Fruit fly (Drosophila melanogaster) whole organism, embryonic: ENCODE measurements around the gene CG10435.
A peak's percentile ranks its signal among the peaks of the same experiment; 100 is the strongest.

ENCODE experiments used
- ATbp ChIP-seq: fragments of 200-800 bp; sonication (Bioruptor generic); optimal IDR thresholded peaks from 2 replicates; lab custom pipeline; 2017; ENCODE audit warnings: missing biosample characterization, mild to moderate bottlenecking, missing genetic modification characterization, missing genetic modification reagents
- Atf-2 ChIP-seq: fragments of 200-800 bp; sonication (Bioruptor generic); optimal IDR thresholded peaks from 2 replicates; lab custom pipeline; 2016; ENCODE audit warnings: missing biosample characterization, missing genetic modification characterization
- Atf6 ChIP-seq: fragments of 200-800 bp; sonication (Bioruptor generic); IDR thresholded peaks from 2 replicates; pipeline ENCODE4 v1.3.6; 2022; ENCODE audit warnings: missing biosample characterization, missing genetic modification characterization
- B-H2 ChIP-seq: fragments of 200-800 bp; sonication (Bioruptor generic); optimal IDR thresholded peaks from 2 replicates; lab custom pipeline; 2018; ENCODE audit warnings: missing biosample characterization, mild to moderate bottlenecking, missing genetic modification characterization
- Bdp1 ChIP-seq: fragments of 200-800 bp; sonication (Bioruptor generic); optimal IDR thresholded peaks from 3 replicates; lab custom pipeline; 2016; ENCODE audit warnings: missing biosample characterization, missing genetic modification characterization
- CG10147 ChIP-seq: fragments of 200-800 bp; sonication (Bioruptor generic); optimal IDR thresholded peaks from 2 replicates; lab custom pipeline; 2019; ENCODE audit warnings: missing biosample characterization, mild to moderate bottlenecking, missing genetic modification characterization, moderate library complexity
- CG10543 ChIP-seq: fragments of 200-800 bp; sonication (Bioruptor generic); optimal IDR thresholded peaks from 3 replicates; lab custom pipeline; 2017; ENCODE audit warnings: missing biosample characterization, mild to moderate bottlenecking, missing genetic modification characterization, moderate library complexity
- CG12155 ChIP-seq: fragments of 200-800 bp; sonication (Bioruptor generic); optimal IDR thresholded peaks from 3 replicates; lab custom pipeline; 2016; ENCODE audit warnings: missing biosample characterization, missing genetic modification characterization
- CG12659 ChIP-seq: fragments of 200-800 bp; sonication (Bioruptor generic); optimal IDR thresholded peaks from 3 replicates; lab custom pipeline; 2017; ENCODE audit warnings: mild to moderate bottlenecking, missing biosample characterization, missing genetic modification reagents, missing genetic modification characterization
- CG12744 ChIP-seq: fragments of 200-800 bp; sonication (Bioruptor generic); optimal IDR thresholded peaks from 2 replicates; lab custom pipeline; 2016; ENCODE audit warnings: missing biosample characterization, missing genetic modification characterization
- CG1647 ChIP-seq: fragments of 200-800 bp; sonication (Bioruptor generic); optimal IDR thresholded peaks from 3 replicates; lab custom pipeline; 2016; ENCODE audit warnings: missing biosample characterization, missing genetic modification characterization
- CG17612 ChIP-seq: fragments of 200-800 bp; sonication (Bioruptor generic); IDR thresholded peaks from 2 replicates; pipeline ENCODE4 v1.3.6; 2022; ENCODE audit warnings: missing biosample characterization, missing genetic modification characterization
- CG17829 ChIP-seq: fragments of 200-800 bp; optimal IDR thresholded peaks from 2 replicates; lab custom pipeline; 2019; ENCODE audit warnings: missing biosample characterization, mild to moderate bottlenecking, missing genetic modification characterization, moderate library complexity
- CG2120 ChIP-seq: fragments of 200-800 bp; sonication (Bioruptor generic); optimal IDR thresholded peaks from 3 replicates; lab custom pipeline; 2016; ENCODE audit warnings: missing biosample characterization, missing genetic modification characterization
- CG2678 ChIP-seq: fragments of 200-800 bp; sonication (Bioruptor generic); optimal IDR thresholded peaks from 3 replicates; lab custom pipeline; 2019; ENCODE audit warnings: missing biosample characterization, mild to moderate bottlenecking, missing genetic modification characterization, moderate library complexity
- CG34376 ChIP-seq: fragments of 200-800 bp; sonication (Bioruptor generic); optimal IDR thresholded peaks from 2 replicates; lab custom pipeline; 2018; ENCODE audit warnings: missing biosample characterization, mild to moderate bottlenecking, missing genetic modification characterization
- CG4328 ChIP-seq: fragments of 200-800 bp; sonication (Bioruptor generic); optimal IDR thresholded peaks from 3 replicates; lab custom pipeline; 2017; ENCODE audit warnings: missing biosample characterization, missing genetic modification reagents, missing genetic modification characterization
- CG5180 ChIP-seq: fragments of 200-800 bp; sonication (Bioruptor generic); optimal IDR thresholded peaks from 3 replicates; lab custom pipeline; 2017; ENCODE audit warnings: missing biosample characterization, missing genetic modification characterization, mild to moderate bottlenecking, moderate library complexity, missing genetic modification reagents
- CG6654 ChIP-seq: fragments of 200-800 bp; sonication (Bioruptor generic); optimal IDR thresholded peaks from 2 replicates; lab custom pipeline; 2017; ENCODE audit warnings: missing biosample characterization, mild to moderate bottlenecking, missing genetic modification characterization
- CG9797 ChIP-seq: fragments of 200-800 bp; sonication (Bioruptor generic); optimal IDR thresholded peaks from 3 replicates; lab custom pipeline; 2018; ENCODE audit warnings: missing biosample characterization, mild to moderate bottlenecking, missing genetic modification characterization
- Dll ChIP-seq: fragments of 200-800 bp; sonication (Bioruptor generic); IDR thresholded peaks from 4 replicates; pipeline ENCODE4 v1.3.6; 2022; ENCODE audit warnings: missing biosample characterization, missing genetic modification characterization; ENCODE audit not compliant: partially characterized antibody
- Dp ChIP-seq: fragments of 200-800 bp; sonication (Bioruptor generic); optimal IDR thresholded peaks from 2 replicates; lab custom pipeline; 2018; ENCODE audit warnings: missing biosample characterization, mild to moderate bottlenecking, missing genetic modification characterization, moderate library complexity
- Dref ChIP-seq: fragments of 200-800 bp; sonication (Bioruptor generic); IDR thresholded peaks from 2 replicates; pipeline ENCODE4 v1.3.6; 2022; ENCODE audit warnings: missing biosample characterization, missing genetic modification characterization
- Fer3 ChIP-seq: fragments of 200-800 bp; sonication (Bioruptor generic); optimal IDR thresholded peaks from 2 replicates; lab custom pipeline; 2018; ENCODE audit warnings: missing biosample characterization, mild to moderate bottlenecking, missing genetic modification characterization, moderate library complexity
- Hr78 ChIP-seq, 2 experiments: fragments of 200-800 bp in 1 of 2; fragments of >200 bp in 1 of 2; sonication (Bioruptor generic) in 1 of 2; optimal IDR thresholded peaks; 2 replicates each; lab custom pipeline; 2017 to 2019; ENCODE audit warnings: missing biosample characterization in 2 of 2, missing genetic modification characterization in 2 of 2, mild to moderate bottlenecking in 1 of 2, moderate library complexity in 1 of 2
- Mad ChIP-seq: fragments of 200-800 bp; sonication (Bioruptor generic); optimal IDR thresholded peaks from 2 replicates; lab custom pipeline; 2016; ENCODE audit warnings: missing biosample characterization, missing genetic modification characterization
- Meics ChIP-seq: fragments of 200-800 bp; sonication (Bioruptor generic); optimal IDR thresholded peaks from 2 replicates; lab custom pipeline; 2017; ENCODE audit warnings: missing biosample characterization, mild to moderate bottlenecking, missing genetic modification characterization
- Nf-YB ChIP-seq: fragments of 200-800 bp; sonication (Bioruptor generic); optimal IDR thresholded peaks from 3 replicates; lab custom pipeline; 2019; ENCODE audit warnings: missing biosample characterization, mild to moderate bottlenecking, missing genetic modification characterization, moderate library complexity
- Spps ChIP-seq: fragments of 200-800 bp; sonication (Bioruptor generic); optimal IDR thresholded peaks from 2 replicates; lab custom pipeline; 2018; ENCODE audit warnings: missing biosample characterization, mild to moderate bottlenecking, missing genetic modification characterization
- Stat92E ChIP-seq, 3 experiments: fragments of >200 bp in 2 of 3; fragments of 200-800 bp in 1 of 3; sonication (Bioruptor generic) in 1 of 3; optimal IDR thresholded peaks; 2 replicates each; lab custom pipeline; 2017 to 2019; ENCODE audit warnings: missing biosample characterization in 3 of 3, missing genetic modification characterization in 3 of 3, mild to moderate bottlenecking in 1 of 3, moderate library complexity in 1 of 3
- Usf ChIP-seq: fragments of 200-800 bp; sonication (Bioruptor generic); optimal IDR thresholded peaks from 2 replicates; lab custom pipeline; 2017; ENCODE audit warnings: missing genotype, missing biosample characterization, missing genetic modification characterization
- corto ChIP-seq: fragments of 200-800 bp; sonication (Bioruptor generic); optimal IDR thresholded peaks from 2 replicates; lab custom pipeline; 2016; ENCODE audit warnings: missing biosample characterization, mild to moderate bottlenecking, missing genetic modification characterization, moderate library complexity
- da ChIP-seq: fragments of 200-800 bp; sonication (Bioruptor generic); optimal IDR thresholded peaks from 2 replicates; lab custom pipeline; 2016; ENCODE audit warnings: missing biosample characterization, missing genetic modification characterization
- dati ChIP-seq: fragments of 200-800 bp; sonication (Bioruptor generic); IDR thresholded peaks from 2 replicates; pipeline ENCODE4 v1.3.6; 2022; ENCODE audit warnings: missing biosample characterization, missing genetic modification characterization
- grau ChIP-seq: fragments of 200-800 bp; optimal IDR thresholded peaks from 3 replicates; lab custom pipeline; 2019; ENCODE audit warnings: missing biosample characterization, mild to moderate bottlenecking, missing genetic modification characterization, moderate library complexity
- grn ChIP-seq: fragments of 200-800 bp; sonication (Bioruptor generic); optimal IDR thresholded peaks from 3 replicates; lab custom pipeline; 2017; ENCODE audit warnings: missing biosample characterization, missing genetic modification characterization
- gt ChIP-seq: fragments of 200-800 bp; sonication (Bioruptor generic); IDR thresholded peaks from 2 replicates; pipeline ENCODE4 v1.3.6; 2022; ENCODE audit warnings: missing biosample characterization, missing genetic modification characterization
- hkb ChIP-seq, 2 experiments: fragments of 200-800 bp in 1 of 2; fragments of >200 bp in 1 of 2; sonication (Bioruptor generic) in 1 of 2; IDR thresholded peaks in 1 of 2; optimal IDR thresholded peaks in 1 of 2; 2 replicates each; pipeline versions ENCODE4 v1.3.6 to Lab custom; 2017 to 2022; ENCODE audit warnings: missing biosample characterization in 1 of 2, missing genetic modification characterization in 1 of 2
- onecut ChIP-seq: fragments of 200-800 bp; sonication (Bioruptor generic); IDR thresholded peaks from 2 replicates; pipeline ENCODE4 v1.3.6; 2022; ENCODE audit warnings: missing biosample characterization, missing genetic modification characterization
- ro ChIP-seq: fragments of 200-800 bp; sonication (Bioruptor generic); IDR thresholded peaks from 2 replicates; pipeline ENCODE4 v1.3.6; 2022; ENCODE audit warnings: missing biosample characterization, missing genetic modification characterization
- sc ChIP-seq, 3 experiments: fragments of >200 bp in 2 of 3; fragments of 200-800 bp in 1 of 3; sonication (Bioruptor generic) in 1 of 3; optimal IDR thresholded peaks; 2 replicates in 2 of 3; 3 replicates in 1 of 3; lab custom pipeline; 2017; ENCODE audit warnings: mild to moderate bottlenecking in 1 of 3, missing biosample characterization in 1 of 3, missing genetic modification characterization in 1 of 3, missing genetic modification reagents in 1 of 3
- scrt ChIP-seq: fragments of 200-800 bp; sonication (Bioruptor generic); optimal IDR thresholded peaks from 2 replicates; lab custom pipeline; 2018; ENCODE audit warnings: missing biosample characterization, mild to moderate bottlenecking, missing genetic modification characterization, moderate library complexity
- stwl ChIP-seq: fragments of 200-800 bp; sonication (Bioruptor generic); optimal IDR thresholded peaks from 3 replicates; lab custom pipeline; 2018; ENCODE audit warnings: missing biosample characterization, mild to moderate bottlenecking, missing genetic modification characterization, moderate library complexity
- sug ChIP-seq: fragments of 200-800 bp; optimal IDR thresholded peaks from 2 replicates; lab custom pipeline; 2019; ENCODE audit warnings: missing biosample characterization, mild to moderate bottlenecking, missing genetic modification characterization, moderate library complexity
- vvl ChIP-seq: fragments of 200-800 bp; sonication (Bioruptor generic); IDR thresholded peaks from 2 replicates; pipeline ENCODE4 v1.3.6; 2022; ENCODE audit warnings: missing biosample characterization, missing genetic modification characterization
- zen ChIP-seq: fragments of 200-800 bp; sonication (Bioruptor generic); optimal IDR thresholded peaks from 3 replicates; lab custom pipeline; 2018; ENCODE audit warnings: missing biosample characterization, mild to moderate bottlenecking, missing genetic modification characterization, moderate library complexity

Gene CG10435

dm6 chr3R:7977011-7977925, 35.7 kb downstream of the CG10435 start (continued):
- TF ChIP-seq B-H2: peak; percentile 67
- no peak for TF ChIP-seq Fer3 (tag; lab: Kevin White, UChicago)
- peak; percentile 39 for TF ChIP-seq corto (GFP tag; lab: Kevin White, UChicago)
- no peak for TF ChIP-seq CG17612
- peak; percentile 33 for TF ChIP-seq da
- TF ChIP-seq CG34376 (GFP tag; lab: Kevin White, UChicago): peak; percentile 86
- peak; percentile 65 for TF ChIP-seq scrt
- TF ChIP-seq CG9797 (GFP tag; lab: Kevin White, UChicago): peak; percentile 98
- peak in 1 of 3 experiments; percentile 89 for TF ChIP-seq Stat92E (GFP tag; optimal IDR thresholded peaks at IDR 0.05; lab: Kevin White, UChicago)
- peak; percentile 100 for TF ChIP-seq Dp (GFP tag; lab: Kevin White, UChicago)
- no peak for TF ChIP-seq ro (GFP tag; lab: Robert Waterston, UW)
- TF ChIP-seq CG4328 (GFP tag; lab: Kevin White, UChicago): no peak
- TF ChIP-seq CG10147 (GFP tag; lab: Kevin White, UChicago): peak; percentile 49
- TF ChIP-seq Bdp1 (GFP tag; lab: Kevin White, UChicago): no peak
- TF ChIP-seq Usf (GFP tag; lab: Kevin White, UChicago): no peak
- TF ChIP-seq Dll (GFP tag; lab: Robert Waterston, UW): no peak
- peak; percentile 55 for TF ChIP-seq grn
- TF ChIP-seq Dref (GFP tag; lab: Robert Waterston, UW): peak; percentile 43; the same call in 1 of the 2 replicates
- TF ChIP-seq stwl: peak; percentile 71
- peak; percentile 46 for TF ChIP-seq grau
- peak; percentile 10 for TF ChIP-seq CG12155 (GFP tag; lab: Kevin White, UChicago)
- no peak for TF ChIP-seq Mad (GFP tag; lab: Kevin White, UChicago)
- TF ChIP-seq CG10543: peak; percentile 72
- no peak for TF ChIP-seq Hr78 (GFP tag; optimal IDR thresholded peaks at IDR 0.05; lab: Kevin White, UChicago)
- peak; percentile 4 for TF ChIP-seq Nf-YB (GFP tag; lab: Kevin White, UChicago)
- TF ChIP-seq Atf6: 0 out of 2 replicates have a peak, but pooled peaks have one; percentile 35
- peak; percentile 62 for TF ChIP-seq sug
- TF ChIP-seq CG12744 (GFP tag; lab: Kevin White, UChicago): no peak
- TF ChIP-seq hkb (optimal IDR thresholded peaks at IDR 0.05; lab: Kevin White, UChicago): peak; percentile 41
- no peak for TF ChIP-seq hkb (GFP tag; IDR thresholded peaks at IDR 0.05; lab: Robert Waterston, UW)
- TF ChIP-seq CG1647: no peak
- peak; percentile 44 for TF ChIP-seq Spps (tag; lab: Kevin White, UChicago)
- peak; percentile 16 for TF ChIP-seq CG2120 (GFP tag; lab: Kevin White, UChicago)
- peak; percentile 84 for TF ChIP-seq CG12659
- TF ChIP-seq vvl: 0 out of 2 replicates have a peak, but pooled peaks have one; percentile 47
- no peak for TF ChIP-seq dati (GFP tag; lab: Robert Waterston, UW)
- peak; percentile 96 for TF ChIP-seq onecut (GFP tag; lab: Robert Waterston, UW)
- no peak for TF ChIP-seq ATbp (GFP tag; lab: Kevin White, UChicago)
- no peak for TF ChIP-seq sc (optimal IDR thresholded peaks at IDR 0.05; lab: Kevin White, UChicago)
- no peak for TF ChIP-seq sc (GFP tag; optimal IDR thresholded peaks at IDR 0.05; lab: Kevin White, UChicago)
- TF ChIP-seq gt (GFP tag; lab: Robert Waterston, UW): no peak
- TF ChIP-seq zen (tag; lab: Kevin White, UChicago): peak; percentile 62
- TF ChIP-seq CG2678 (tag; lab: Kevin White, UChicago): no peak
- TF ChIP-seq CG17829 (tag; lab: Kevin White, UChicago): peak; percentile 29
- TF ChIP-seq Meics (GFP tag; lab: Kevin White, UChicago): peak; percentile 12
- TF ChIP-seq CG6654 (GFP tag; lab: Kevin White, UChicago): no peak
- no peak for TF ChIP-seq Atf-2 (GFP tag; lab: Kevin White, UChicago)
- no peak for TF ChIP-seq CG5180 (GFP tag; lab: Kevin White, UChicago)
